Worm (Caenorhabditis elegans) whole organism, mixed stage, embryonic: Measurements from ENCODE around the gene pqbp-1.1.

ENCODE experiments used
- blmp-1 ChIP-seq: fragments of 150-350 bp; optimal IDR thresholded peaks from 2 replicates; lab custom pipeline; 2014; ENCODE audit warnings: missing biosample characterization, missing genetic modification characterization
- ceh-39 ChIP-seq: fragments of 150-350 bp; optimal IDR thresholded peaks from 2 replicates; lab custom pipeline; 2014; ENCODE audit warnings: missing biosample characterization, missing genetic modification characterization
- elt-3 ChIP-seq: fragments of 150-350 bp; optimal IDR thresholded peaks from 2 replicates; lab custom pipeline; 2014; ENCODE audit warnings: missing biosample characterization, missing genetic modification characterization
- lin-13 ChIP-seq: fragments of 150-350 bp; optimal IDR thresholded peaks from 2 replicates; lab custom pipeline; 2014; ENCODE audit warnings: missing biosample characterization, missing genetic modification characterization
- lsy-2 ChIP-seq: fragments of 150-350 bp; optimal IDR thresholded peaks from 2 replicates; lab custom pipeline; 2014; ENCODE audit warnings: missing biosample characterization, missing genetic modification characterization
- mab-5 ChIP-seq: fragments of 150-350 bp; optimal IDR thresholded peaks from 2 replicates; lab custom pipeline; 2014; ENCODE audit warnings: missing biosample characterization, missing genetic modification characterization
- mep-1 ChIP-seq: fragments of 150-350 bp; optimal IDR thresholded peaks from 2 replicates; lab custom pipeline; 2017; ENCODE audit warnings: missing biosample characterization, missing genetic modification reagents, missing genetic modification characterization, inconsistent platforms
- nhr-237 ChIP-seq: fragments of 150-350 bp; optimal IDR thresholded peaks from 2 replicates; lab custom pipeline; 2014; ENCODE audit warnings: missing biosample characterization, missing genetic modification characterization
- nhr-28 ChIP-seq: fragments of 150-350 bp; optimal IDR thresholded peaks from 2 replicates; lab custom pipeline; 2014; ENCODE audit warnings: missing biosample characterization, missing genetic modification characterization
- snpc-4 ChIP-seq: fragments of 150-350 bp; optimal IDR thresholded peaks from 2 replicates; lab custom pipeline; 2014; ENCODE audit warnings: missing biosample characterization, missing genetic modification characterization
- sptf-1 ChIP-seq: sonication (generic microtip); optimal IDR thresholded peaks from 2 replicates; lab custom pipeline; 2017; ENCODE audit warnings: mild to moderate bottlenecking, missing genetic modification characterization, moderate library complexity, missing compliant biosample characterization
- unc-39 ChIP-seq: fragments of 150-350 bp; optimal IDR thresholded peaks from 2 replicates; lab custom pipeline; 2014; ENCODE audit warnings: missing biosample characterization, missing genetic modification characterization

DNA sequence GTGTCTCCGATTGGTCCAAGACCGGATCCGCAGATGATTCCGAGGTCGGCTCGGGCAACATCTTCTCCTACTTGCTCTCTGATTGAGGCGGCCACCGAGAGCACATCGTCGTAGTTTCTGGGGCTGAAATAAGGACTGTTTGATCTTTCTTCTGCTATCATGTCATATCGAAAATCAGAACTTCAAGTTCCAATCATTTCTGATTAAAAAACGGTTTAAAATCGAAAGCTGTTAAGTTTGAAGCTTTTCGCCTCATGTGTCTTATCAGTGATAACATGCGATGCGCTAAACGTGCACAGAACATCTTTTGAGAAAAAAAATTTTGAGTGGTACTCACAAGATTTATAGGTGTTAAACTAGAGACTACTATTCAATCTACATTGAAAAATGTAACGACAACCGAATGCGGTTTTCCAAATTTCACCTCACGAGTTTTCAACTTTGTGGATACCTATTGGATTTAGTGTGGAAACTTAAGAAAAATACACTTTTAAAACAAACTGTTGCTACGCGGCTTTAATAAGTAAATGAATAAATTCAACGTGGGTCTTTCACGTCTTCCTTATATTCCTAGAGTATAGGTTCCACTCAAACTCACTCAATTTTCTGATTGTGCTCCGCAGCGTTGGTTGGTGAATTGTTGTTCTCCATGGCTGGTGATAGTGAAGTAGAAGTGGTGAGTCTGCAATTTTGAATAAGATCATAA is 32.7 kb upstream of the pqbp-1.1 start:
- TF ChIP-seq lin-13, result no peak
- TF ChIP-seq nhr-237 (tag; lab: Kevin White, UChicago), result no peak
- no peak for TF ChIP-seq mep-1 (tag; lab: Kevin White, UChicago)
- TF ChIP-seq snpc-4 (tag; lab: Kevin White, UChicago), result no peak
- TF ChIP-seq unc-39 (tag; lab: Kevin White, UChicago), result no peak
- TF ChIP-seq sptf-1 (tag; lab: Kevin White, UChicago), result no peak
- TF ChIP-seq ceh-39, result no peak
- TF ChIP-seq lsy-2 (tag; lab: Kevin White, UChicago), result no peak
- no peak for TF ChIP-seq nhr-28
- TF ChIP-seq elt-3 (tag; lab: Kevin White, UChicago), result no peak
- TF ChIP-seq mab-5 (tag; lab: Kevin White, UChicago), result no peak
- no peak for TF ChIP-seq blmp-1 (tag; lab: Kevin White, UChicago)
